Worm (Caenorhabditis elegans) whole organism, L4 larva: ENCODE data around the gene F55E10.4.
"Not testable (repeated sequence)": the region's sequence is repeated elsewhere in the genome, so short reads cannot be mapped to it uniquely, and the experiment has no call there.

Experiments
- ceh-20 ChIP-seq: fragments of 200-800 bp; sonication (Bioruptor generic); IDR thresholded peaks from 2 replicates; pipeline ENCODE4 v1.3.6; 2022; ENCODE audit warnings: missing genetic modification reagents, missing genetic modification characterization, missing compliant biosample characterization
- ceh-82 ChIP-seq: sonication (generic microtip); optimal IDR thresholded peaks from 2 replicates; lab custom pipeline; 2017; ENCODE audit warnings: missing biosample characterization, missing genetic modification characterization
- dmd-6 ChIP-seq: fragments of 200-800 bp; sonication (Bioruptor generic); IDR thresholded peaks from 2 replicates; pipeline ENCODE4 v1.3.6; 2022; ENCODE audit warnings: missing genetic modification reagents, missing genetic modification characterization, missing compliant biosample characterization
- dpl-1 ChIP-seq: fragments of 150-350 bp; optimal IDR thresholded peaks from 2 replicates; lab custom pipeline; 2014; ENCODE audit warnings: missing biosample characterization, missing genetic modification reagents, missing genetic modification characterization
- mep-1 ChIP-seq: fragments of 150-350 bp; sonication (generic microtip); optimal IDR thresholded peaks from 3 replicates; lab custom pipeline; 2014; ENCODE audit warnings: missing biosample characterization, missing genetic modification characterization
- nhr-11 ChIP-seq: fragments of 150-350 bp; optimal IDR thresholded peaks from 2 replicates; lab custom pipeline; 2014; ENCODE audit warnings: missing biosample characterization, missing genetic modification characterization
- nhr-28 ChIP-seq: fragments of 150-350 bp; optimal IDR thresholded peaks from 2 replicates; lab custom pipeline; 2014; ENCODE audit warnings: missing biosample characterization, missing genetic modification characterization
- snpc-4 ChIP-seq: fragments of 150-350 bp; optimal IDR thresholded peaks from 2 replicates; lab custom pipeline; 2014; ENCODE audit warnings: missing biosample characterization, missing genetic modification characterization
- unc-62 ChIP-seq, 3 experiments: fragments of 150-350 bp in 1 of 3; sonication (generic microtip); optimal IDR thresholded peaks in 2 of 3; peaks in 1 of 3; 1 replicate in 1 of 3; 2 replicates in 2 of 3; lab custom pipeline; 2014 to 2017; ENCODE audit warnings: missing biosample characterization in 3 of 3, missing genetic modification characterization in 3 of 3, missing genetic modification reagents in 3 of 3, missing genotype in 1 of 3

DNA sequence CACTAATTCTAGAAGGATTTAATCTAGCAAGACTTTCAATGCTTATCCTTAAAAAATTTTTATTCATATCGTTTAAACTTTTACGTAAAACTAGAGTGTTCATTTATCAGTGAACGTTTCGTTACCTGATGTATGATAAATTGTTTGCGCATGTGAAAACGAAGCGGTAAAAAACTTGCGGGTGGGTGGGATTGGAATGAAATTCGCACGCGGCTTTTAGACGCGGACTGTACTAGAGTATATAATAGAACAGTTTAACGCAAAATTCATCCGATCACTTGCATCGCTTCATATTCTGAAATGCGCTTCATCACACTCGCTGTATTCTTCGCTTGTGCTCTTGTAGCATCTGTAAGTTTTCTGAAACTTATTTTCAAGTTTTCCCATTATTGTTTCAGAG is 5.9 kb downstream of the F55E10.4 start, which contains the start of gene abu-9:
- TF ChIP-seq dpl-1 (GFP tag; lab: Kevin White, UChicago); ceh-82 (tag; lab: Kevin White, UChicago); mep-1 (tag; lab: Kevin White, UChicago); ceh-20; snpc-4 (tag; lab: Kevin White, UChicago); unc-62 (GFP tag; optimal IDR thresholded peaks at IDR 0.05 in 1 of 2; lab: Kevin White, UChicago); unc-62 (tag; optimal IDR thresholded peaks at IDR 0.05; lab: Kevin White, UChicago); nhr-28 (tag; lab: Kevin White, UChicago); nhr-11 (tag; lab: Kevin White, UChicago); dmd-6 (GFP tag; lab: Robert Waterston, UW): not testable (repeated sequence)
